Fruit fly (Drosophila melanogaster) whole organism, prepupa: Measurements from ENCODE around the gene CG8927.
A peak's percentile ranks its signal among the peaks of the same experiment; 100 is the strongest.

ENCODE experiments used
- Blimp-1 ChIP-seq: fragments of 200-800 bp; sonication (Bioruptor generic); optimal IDR thresholded peaks from 3 replicates; lab custom pipeline; 2017; ENCODE audit warnings: missing biosample characterization, missing genetic modification characterization, mild to moderate bottlenecking, moderate library complexity, missing genetic modification reagents
- CG10631 ChIP-seq: fragments of 200-800 bp; sonication (Bioruptor generic); optimal IDR thresholded peaks from 2 replicates; lab custom pipeline; 2016; ENCODE audit warnings: missing biosample characterization, missing genetic modification characterization
- CG11294 ChIP-seq: fragments of 200-800 bp; sonication (Bioruptor generic); IDR thresholded peaks from 2 replicates; pipeline ENCODE4 v1.3.6; 2022; ENCODE audit warnings: missing biosample characterization, missing genetic modification characterization
- CG11762 ChIP-seq: fragments of 200-800 bp; sonication (Bioruptor generic); optimal IDR thresholded peaks from 3 replicates; lab custom pipeline; 2016; ENCODE audit warnings: missing biosample characterization, missing genetic modification characterization; ENCODE audit not compliant: insufficient read depth
- CG11902 ChIP-seq: fragments of 200-800 bp; sonication (Bioruptor generic); optimal IDR thresholded peaks from 3 replicates; lab custom pipeline; 2016; ENCODE audit warnings: missing biosample characterization, missing genetic modification characterization
- CG15336 ChIP-seq: fragments of 200-800 bp; sonication (Bioruptor generic); IDR thresholded peaks from 2 replicates; pipeline ENCODE4 v1.3.6; 2022; ENCODE audit warnings: missing biosample characterization, missing genetic modification characterization
- CG1621 ChIP-seq: fragments of 200-800 bp; sonication (Bioruptor generic); optimal IDR thresholded peaks from 3 replicates; lab custom pipeline; 2018; ENCODE audit warnings: missing biosample characterization, mild to moderate bottlenecking, missing genetic modification characterization
- CG16779 ChIP-seq: fragments of 200-800 bp; sonication (Bioruptor generic); optimal IDR thresholded peaks from 3 replicates; lab custom pipeline; 2017; ENCODE audit warnings: missing biosample characterization, mild to moderate bottlenecking, missing genetic modification characterization
- CG3032 ChIP-seq: fragments of 200-800 bp; optimal IDR thresholded peaks from 2 replicates; lab custom pipeline; 2019; ENCODE audit warnings: missing biosample characterization, mild to moderate bottlenecking, missing genetic modification characterization, moderate library complexity
- CG32006 ChIP-seq: fragments of 200-800 bp; sonication (Bioruptor generic); optimal IDR thresholded peaks from 3 replicates; lab custom pipeline; 2017; ENCODE audit warnings: missing biosample characterization, mild to moderate bottlenecking, missing genetic modification characterization
- CG34406 ChIP-seq: fragments of 200-800 bp; sonication (Bioruptor generic); optimal IDR thresholded peaks from 3 replicates; lab custom pipeline; 2016; ENCODE audit warnings: missing biosample characterization, missing genetic modification characterization
- CG3919 ChIP-seq: fragments of 200-800 bp; sonication (Bioruptor generic); optimal IDR thresholded peaks from 3 replicates; lab custom pipeline; 2016; ENCODE audit warnings: missing biosample characterization, missing genetic modification characterization
- CG4318 ChIP-seq: fragments of 200-800 bp; sonication (Bioruptor generic); optimal IDR thresholded peaks from 3 replicates; lab custom pipeline; 2017; ENCODE audit warnings: missing biosample characterization, mild to moderate bottlenecking, missing genetic modification characterization
- CG6276 ChIP-seq: fragments of 200-800 bp; sonication (Bioruptor generic); optimal IDR thresholded peaks from 2 replicates; lab custom pipeline; 2017; ENCODE audit warnings: missing biosample characterization, mild to moderate bottlenecking, missing genetic modification characterization
- CG6792 ChIP-seq: fragments of 200-800 bp; sonication (Bioruptor generic); optimal IDR thresholded peaks from 3 replicates; lab custom pipeline; 2016; ENCODE audit warnings: missing biosample characterization, missing genetic modification characterization
- CG8119 ChIP-seq: fragments of 200-800 bp; sonication (Bioruptor generic); IDR thresholded peaks from 3 replicates; pipeline ENCODE4 v1.3.6; 2022; ENCODE audit warnings: missing biosample characterization, missing genetic modification characterization
- CG9139 ChIP-seq: fragments of 200-800 bp; sonication (Bioruptor generic); optimal IDR thresholded peaks from 3 replicates; lab custom pipeline; 2017; ENCODE audit warnings: missing biosample characterization, mild to moderate bottlenecking, missing genetic modification characterization
- Eip75B ChIP-seq: fragments of 200-800 bp; sonication (Bioruptor generic); optimal IDR thresholded peaks from 3 replicates; lab custom pipeline; 2016; ENCODE audit warnings: missing biosample characterization, missing genetic modification characterization
- Eip78C ChIP-seq: fragments of 200-800 bp; sonication (Bioruptor generic); peaks from one replicate; lab custom pipeline; 2016; ENCODE audit warnings: missing biosample characterization, missing genetic modification characterization
- Eip93F ChIP-seq: fragments of 200-800 bp; sonication (Bioruptor generic); optimal IDR thresholded peaks from 2 replicates; lab custom pipeline; 2016; ENCODE audit warnings: missing biosample characterization, mild to moderate bottlenecking, missing genetic modification characterization
- Ets21C ChIP-seq: fragments of 200-800 bp; sonication (Bioruptor generic); optimal IDR thresholded peaks from 3 replicates; lab custom pipeline; 2016; ENCODE audit warnings: missing biosample characterization, missing genetic modification characterization
- Gug ChIP-seq: fragments of 200-800 bp; sonication (Bioruptor generic); IDR thresholded peaks from 2 replicates; pipeline ENCODE4 v1.3.6; 2022; ENCODE audit warnings: missing biosample characterization, missing genetic modification characterization
- Hr38 ChIP-seq: sonication (Bioruptor generic); optimal IDR thresholded peaks from 2 replicates; lab custom pipeline; 2016; ENCODE audit warnings: missing biosample characterization, missing genetic modification characterization
- Hr39 ChIP-seq: fragments of 200-800 bp; sonication (Bioruptor generic); optimal IDR thresholded peaks from 2 replicates; lab custom pipeline; 2016; ENCODE audit warnings: missing biosample characterization, missing genetic modification characterization
- Lpt ChIP-seq: fragments of 200-800 bp; sonication (Bioruptor generic); optimal IDR thresholded peaks from 3 replicates; lab custom pipeline; 2016; ENCODE audit warnings: missing biosample characterization, missing genetic modification characterization
- Met ChIP-seq: fragments of 200-800 bp; sonication (Bioruptor generic); optimal IDR thresholded peaks from 3 replicates; lab custom pipeline; 2016; ENCODE audit warnings: missing biosample characterization, missing genetic modification characterization
- Sox102F ChIP-seq: fragments of 200-800 bp; sonication (Bioruptor generic); optimal IDR thresholded peaks from 2 replicates; lab custom pipeline; 2016; ENCODE audit warnings: missing biosample characterization, mild to moderate bottlenecking, missing genetic modification characterization
- Sox15 ChIP-seq: fragments of 200-800 bp; sonication (Bioruptor generic); optimal IDR thresholded peaks from 3 replicates; lab custom pipeline; 2016; ENCODE audit warnings: missing biosample characterization, missing genetic modification characterization
- achi ChIP-seq: fragments of 200-800 bp; sonication (Bioruptor generic); optimal IDR thresholded peaks from 3 replicates; lab custom pipeline; 2016; ENCODE audit warnings: missing biosample characterization, missing genetic modification characterization
- acj6 ChIP-seq: fragments of 200-800 bp; sonication (Bioruptor generic); optimal IDR thresholded peaks from 3 replicates; lab custom pipeline; 2016; ENCODE audit warnings: missing biosample characterization, missing genetic modification characterization
- cyc ChIP-seq: fragments of 200-800 bp; sonication (Bioruptor generic); optimal IDR thresholded peaks from 3 replicates; lab custom pipeline; 2016; ENCODE audit warnings: missing biosample characterization, missing genetic modification characterization
- dac ChIP-seq: fragments of 200-800 bp; sonication (Bioruptor generic); optimal IDR thresholded peaks from 2 replicates; lab custom pipeline; 2017; ENCODE audit warnings: missing biosample characterization, mild to moderate bottlenecking, missing genetic modification characterization
- dsx ChIP-seq: fragments of 200-800 bp; optimal IDR thresholded peaks from 3 replicates; lab custom pipeline; 2019; ENCODE audit warnings: missing biosample characterization, mild to moderate bottlenecking, missing genetic modification characterization, moderate library complexity; ENCODE audit not compliant: poor library complexity, severe bottlenecking
- eg ChIP-seq: fragments of 200-800 bp; sonication (Bioruptor generic); IDR thresholded peaks from 3 replicates; pipeline ENCODE4 v1.3.6; 2022; ENCODE audit warnings: missing biosample characterization, missing genetic modification characterization
- esn ChIP-seq: fragments of 200-800 bp; sonication (Bioruptor generic); optimal IDR thresholded peaks from 2 replicates; lab custom pipeline; 2016; ENCODE audit warnings: missing biosample characterization, mild to moderate bottlenecking, missing genetic modification characterization, moderate library complexity
- fd59A ChIP-seq: fragments of 200-800 bp; sonication (Bioruptor generic); optimal IDR thresholded peaks from 2 replicates; lab custom pipeline; 2017; ENCODE audit warnings: missing biosample characterization, mild to moderate bottlenecking, missing genetic modification characterization, missing genetic modification reagents
- fd85E ChIP-seq: fragments of 200-800 bp; sonication (Bioruptor generic); optimal IDR thresholded peaks from 3 replicates; lab custom pipeline; 2016; ENCODE audit warnings: missing biosample characterization, missing genetic modification characterization
- fkh ChIP-seq: fragments of 200-800 bp; sonication (Bioruptor generic); optimal IDR thresholded peaks from 3 replicates; lab custom pipeline; 2017; ENCODE audit warnings: missing biosample characterization, mild to moderate bottlenecking, missing genetic modification characterization, moderate library complexity
- lz ChIP-seq: fragments of 200-800 bp; sonication (Bioruptor generic); optimal IDR thresholded peaks from 3 replicates; lab custom pipeline; 2016; ENCODE audit warnings: missing biosample characterization, missing genetic modification characterization
- pdm3 ChIP-seq: fragments of 200-800 bp; sonication (Bioruptor generic); optimal IDR thresholded peaks from 3 replicates; lab custom pipeline; 2016; ENCODE audit warnings: missing biosample characterization, missing genetic modification characterization
- salr ChIP-seq, 2 experiments: fragments of 200-800 bp; sonication (Bioruptor generic); optimal IDR thresholded peaks; 3 replicates each; lab custom pipeline; 2016 to 2018; ENCODE audit warnings: missing biosample characterization in 2 of 2, missing genetic modification characterization in 2 of 2, mild to moderate bottlenecking in 1 of 2
- spab ChIP-seq: fragments of 200-800 bp; sonication (Bioruptor generic); optimal IDR thresholded peaks from 2 replicates; lab custom pipeline; 2017; ENCODE audit warnings: missing biosample characterization, mild to moderate bottlenecking, missing genetic modification characterization, missing genetic modification reagents
- ss ChIP-seq, 2 experiments: fragments of 200-800 bp; sonication (Bioruptor generic); optimal IDR thresholded peaks; 2 replicates in 1 of 2; 3 replicates in 1 of 2; lab custom pipeline; 2017 to 2018; ENCODE audit warnings: mild to moderate bottlenecking in 2 of 2, missing biosample characterization in 2 of 2, missing genetic modification characterization in 2 of 2, moderate library complexity in 1 of 2
- svp ChIP-seq: fragments of 200-800 bp; sonication (Bioruptor generic); peaks from one replicate; lab custom pipeline; 2016; ENCODE audit warnings: missing biosample characterization, missing genetic modification characterization
- vri ChIP-seq: fragments of 200-800 bp; sonication (Bioruptor generic); optimal IDR thresholded peaks from 3 replicates; lab custom pipeline; 2016; ENCODE audit warnings: missing biosample characterization, mild to moderate bottlenecking, missing genetic modification characterization

Gene CG8927

dm6 chr3R:16209714-16210553 lies 29.1 kb downstream of the CG8927 start (continued):
- TF ChIP-seq cyc (peak; percentile 54), Eip75B (peak; percentile 64), CG16779 (peak; percentile 59), fd85E (GFP tag; lab: Kevin White, UChicago) (peak; percentile 39), CG3032 (tag; lab: Kevin White, UChicago) (peak; percentile 89), dsx (peak; percentile 75), Eip93F (GFP tag; lab: Kevin White, UChicago) (peak; percentile 16), Lpt (GFP tag; lab: Kevin White, UChicago) (no peak), dac (GFP tag; lab: Kevin White, UChicago) (peak; percentile 26), CG8119 (0 out of 3 replicates have a peak, but pooled peaks have one; percentile 39)

- TF ChIP-seq Hr39 (GFP tag; lab: Kevin White, UChicago) (peak; percentile 38), eg (peak; percentile 14; the same call in 1 of the 3 replicates), Met (GFP tag; lab: Kevin White, UChicago) (peak; percentile 55), Eip93F (GFP tag; lab: Kevin White, UChicago) (no peak), CG4318 (peak; percentile 28), Ets21C (GFP tag; lab: Kevin White, UChicago) (peak; percentile 5), fkh (GFP tag; lab: Kevin White, UChicago) (no peak), CG32006 (GFP tag; lab: Kevin White, UChicago) (peak; percentile 53), CG11762 (GFP tag; lab: Kevin White, UChicago) (peak; percentile 42), esn (GFP tag; lab: Kevin White, UChicago) (peak; percentile 75), CG6792 (GFP tag; lab: Kevin White, UChicago) (no peak), CG11902 (no peak), CG6276 (GFP tag; lab: Kevin White, UChicago) (no peak), CG11294 (GFP tag; lab: Robert Waterston, UW) (no peak), Hr38 (GFP tag; lab: Kevin White, UChicago) (no peak), CG10631 (peak; percentile 68), CG3032 (tag; lab: Kevin White, UChicago) (peak; percentile 69), fd59A (GFP tag; lab: Kevin White, UChicago) (peak; percentile 58), acj6 (GFP tag; lab: Kevin White, UChicago) (peak; percentile 61), svp (GFP tag; lab: Kevin White, UChicago) (peak; percentile 79), Lpt (GFP tag; lab: Kevin White, UChicago) (no peak), CG1621 (peak; percentile 63), lz (GFP tag; lab: Kevin White, UChicago) (peak; percentile 41), Eip75B (peak; percentile 14), fd85E (GFP tag; lab: Kevin White, UChicago) (no peak), achi (GFP tag; lab: Kevin White, UChicago) (no peak), Eip78C (GFP tag; lab: Kevin White, UChicago) (peak; percentile 91), ss (GFP tag; optimal IDR thresholded peaks at IDR 0.05; lab: Kevin White, UChicago) (peak in 1 of 2 experiments; percentile 27), Sox102F (peak; percentile 10), Sox15 (GFP tag; lab: Kevin White, UChicago) (no peak), CG34406 (GFP tag; lab: Kevin White, UChicago) (no peak), CG15336 (GFP tag; lab: Robert Waterston, UW) (peak; percentile 9; the same call in 1 of the 2 replicates), salr (GFP tag; optimal IDR thresholded peaks at IDR 0.05; lab: Kevin White, UChicago) (peak in 1 of 2 experiments; percentile 85), vri (GFP tag; lab: Kevin White, UChicago) (no peak), spab (GFP tag; lab: Kevin White, UChicago) (peak; percentile 46), pdm3 (GFP tag; lab: Kevin White, UChicago) (peak; percentile 50), dac (GFP tag; lab: Kevin White, UChicago) (no peak), CG3919 (peak; percentile 17), Blimp-1 (GFP tag; lab: Kevin White, UChicago) (no peak), Gug (GFP tag; lab: Robert Waterston, UW) (0 out of 2 replicates have a peak, but pooled peaks have one; percentile 40), CG9139 (GFP tag; lab: Kevin White, UChicago) (no peak), CG16779 (no peak)
Observed at dm6 chr3R:16210808-16211578, 30.2 kb downstream of the CG8927 start.
